Fruit fly (Drosophila melanogaster): Measurements from ENCODE around the gene CG14298.

CG14298 gene

dm6 chr3R:18905921-18906878, 30.9 kb downstream of the CG14298 start, which contains the start of gene EndoA (continued):
- TF ChIP-seq caup (GFP tag; optimal IDR thresholded peaks at IDR 0.05; ENCODE audit: severe bottlenecking) (peak; percentile 41), scrt (GFP tag; optimal IDR thresholded peaks at IDR 0.05) (peak; percentile 32), ranshi (GFP tag; IDR thresholded peaks at IDR 0.05) (peak; percentile 28; the same call in 1 of the 2 replicates), MBD-R2 (GFP tag; IDR thresholded peaks at IDR 0.05) (peak; percentile 58), dmrt11E (tag; optimal IDR thresholded peaks at IDR 0.05) (peak; percentile 45), CG17186 (GFP tag; optimal IDR thresholded peaks at IDR 0.05) (no peak)

- TF ChIP-seq dati (GFP tag; IDR thresholded peaks at IDR 0.05) (no peak), klu (GFP tag; IDR thresholded peaks at IDR 0.05) (no peak), Pdp1 (GFP tag; optimal IDR thresholded peaks at IDR 0.05) (peak in 1 of 2 experiments; percentile 89), CG5245 (GFP tag; optimal IDR thresholded peaks at IDR 0.05) (no peak), vnd (GFP tag; IDR thresholded peaks at IDR 0.05; ENCODE audit: partially characterized antibody) (no peak), CG7987 (GFP tag; optimal IDR thresholded peaks at IDR 0.05) (peak; percentile 30), Ptx1 (GFP tag; IDR thresholded peaks at IDR 0.05) (no peak), cwo (GFP tag; optimal IDR thresholded peaks at IDR 0.05) (peak; percentile 61), sna (GFP tag; IDR thresholded peaks at IDR 0.05; ENCODE audit: partially characterized antibody) (no peak), H2.0 (GFP tag; IDR thresholded peaks at IDR 0.05) (no peak), cg (GFP tag; optimal IDR thresholded peaks at IDR 0.05) (peak; percentile 4), crol (GFP tag; IDR thresholded peaks at IDR 0.05) (peak; percentile 84), CG15601 (tag; optimal IDR thresholded peaks at IDR 0.05) (no peak), Dref (GFP tag; IDR thresholded peaks at IDR 0.05) (no peak), ERR (GFP tag; optimal IDR thresholded peaks at IDR 0.05) (peak; percentile 44), CG1792 (GFP tag; optimal IDR thresholded peaks at IDR 0.05) (no peak), MTF-1 (GFP tag; optimal IDR thresholded peaks at IDR 0.05; ENCODE audit: borderline replicate concordance) (no peak), onecut (GFP tag; IDR thresholded peaks at IDR 0.05) (peak; percentile 64), lilli (GFP tag; optimal IDR thresholded peaks at IDR 0.05) (no peak), HLH3B (GFP tag; IDR thresholded peaks at IDR 0.05) (no peak), CG14441 (GFP tag; IDR thresholded peaks at IDR 0.05) (no peak), pnt (GFP tag; optimal IDR thresholded peaks at IDR 0.05) (no peak), gt (GFP tag; IDR thresholded peaks at IDR 0.05) (no peak), Hr51 (GFP tag; optimal IDR thresholded peaks at IDR 0.05) (peak in 1 of 2 experiments; percentile 39), Hr78 (GFP tag; optimal IDR thresholded peaks at IDR 0.05) (no peak), Optix (GFP tag; IDR thresholded peaks at IDR 0.05) (no peak), CG18599 (GFP tag; optimal IDR thresholded peaks at IDR 0.05) (no peak), CG2129 (GFP tag; IDR thresholded peaks at IDR 0.05; ENCODE audit: partially characterized antibody) (no peak), sisA (GFP tag; IDR thresholded peaks at IDR 0.05) (no peak), CG12769 (tag; optimal IDR thresholded peaks at IDR 0.05) (peak; percentile 58), ewg (GFP tag; optimal IDR thresholded peaks at IDR 0.05) (no peak), cas (GFP tag; IDR thresholded peaks at IDR 0.05) (no peak), Tbp (GFP tag; optimal IDR thresholded peaks at IDR 0.05) (no peak), Rfx (GFP tag; IDR thresholded peaks at IDR 0.05) (0 out of 2 replicates have a peak, but pooled peaks have one; percentile 13), ato (GFP tag; IDR thresholded peaks at IDR 0.05; ENCODE audit: partially characterized antibody) (no peak), CG17328 (GFP tag; IDR thresholded peaks at IDR 0.05) (0 out of 2 replicates have a peak, but pooled peaks have one; percentile 18), gsb (GFP tag; IDR thresholded peaks at IDR 0.05) (no peak), vvl (GFP tag; IDR thresholded peaks at IDR 0.05) (no peak), schlank (tag; optimal IDR thresholded peaks at IDR 0.05) (no peak), CG11504 (tag; optimal IDR thresholded peaks at IDR 0.05) (peak; percentile 24)
These were observed 35.0 kb downstream of the CG14298 start for dm6 chr3R:18910336-18910735.
